Fruit fly (Drosophila melanogaster): Measurements from ENCODE around the gene CG15399.

dm6 chr2L:2810831-2811230 is 39.3 kb upstream of the CG15399 start:
- TF ChIP-seq wek (GFP tag; optimal IDR thresholded peaks at IDR 0.05) (no peak), twi (tag; optimal IDR thresholded peaks at IDR 0.05) (no peak), Six4 (GFP tag; optimal IDR thresholded peaks at IDR 0.05) (no peak), E2f1 (GFP tag; IDR thresholded peaks at IDR 0.05) (no peak), Dip3 (GFP tag; optimal IDR thresholded peaks at IDR 0.05) (no peak), Camta (GFP tag; optimal IDR thresholded peaks at IDR 0.05) (no peak)

Data from whole organism, embryonic.